Worm (Caenorhabditis elegans) whole organism, L1 larva: ENCODE results near the gene W02B12.11.

Experiments
- C34B4.2 ChIP-seq: sonication (generic microtip); optimal IDR thresholded peaks from 2 replicates; lab custom pipeline; 2017; ENCODE audit warnings: mild to moderate bottlenecking, missing genetic modification characterization, missing compliant biosample characterization
- F16B12.6 ChIP-seq: fragments of 150-350 bp; optimal IDR thresholded peaks from 2 replicates; lab custom pipeline; 2014; ENCODE audit warnings: missing biosample characterization, missing genetic modification characterization
- alr-1 ChIP-seq: fragments of 200-800 bp; sonication (Bioruptor generic); optimal IDR thresholded peaks from 2 replicates; lab custom pipeline; 2018; ENCODE audit warnings: borderline replicate concordance, mild to moderate bottlenecking, missing genetic modification characterization, missing compliant biosample characterization
- ama-1 ChIP-seq: fragments of 150-350 bp; optimal IDR thresholded peaks from 2 replicates; lab custom pipeline; 2014
- ceh-8 ChIP-seq: fragments of 200-800 bp; sonication (Bioruptor generic); optimal IDR thresholded peaks from 2 replicates; lab custom pipeline; 2018; ENCODE audit warnings: mild to moderate bottlenecking, missing genetic modification characterization, moderate library complexity, missing compliant biosample characterization
- ceh-88 ChIP-seq: fragments of 200-800 bp; sonication (Bioruptor generic); IDR thresholded peaks from 2 replicates; pipeline ENCODE4 v1.3.6; 2022; ENCODE audit warnings: missing genetic modification characterization, missing compliant biosample characterization
- ceh-90 ChIP-seq: sonication (generic microtip); optimal IDR thresholded peaks from 2 replicates; lab custom pipeline; 2016; ENCODE audit warnings: missing genetic modification characterization, missing compliant biosample characterization
- ces-1 ChIP-seq: fragments of 150-350 bp; optimal IDR thresholded peaks from 2 replicates; lab custom pipeline; 2014; ENCODE audit warnings: missing biosample characterization, missing genetic modification reagents, missing genetic modification characterization
- dpl-1 ChIP-seq, 3 experiments: fragments of 150-350 bp in 2 of 3; sonication (generic microtip) in 1 of 3; optimal IDR thresholded peaks; 2 replicates each; lab custom pipeline; 2014 to 2017; ENCODE audit warnings: missing biosample characterization in 3 of 3, missing genetic modification characterization in 3 of 3, missing genetic modification reagents in 3 of 3
- efl-1 ChIP-seq, 4 experiments: fragments of 150-350 bp; optimal IDR thresholded peaks in 3 of 4; peaks in 1 of 4; 1 replicate in 1 of 4; 2 replicates in 3 of 4; lab custom pipeline; 2014; ENCODE audit warnings: missing biosample characterization in 2 of 4, missing genetic modification characterization in 2 of 4, missing genetic modification reagents in 2 of 4
- efl-3 ChIP-seq: fragments of 200-800 bp; sonication (Bioruptor generic); optimal IDR thresholded peaks from 2 replicates; lab custom pipeline; 2018; ENCODE audit warnings: mild to moderate bottlenecking, missing genetic modification characterization, missing compliant biosample characterization
- egl-13 ChIP-seq: sonication (generic microtip); optimal IDR thresholded peaks from 2 replicates; lab custom pipeline; 2016; ENCODE audit warnings: missing genotype, missing genetic modification reagents, missing genetic modification characterization, missing compliant biosample characterization
- egl-27 ChIP-seq, 2 experiments: fragments of 150-350 bp in 1 of 2; sonication (generic microtip); optimal IDR thresholded peaks; 3 replicates each; lab custom pipeline; 2017 to 2018; ENCODE audit warnings: missing biosample characterization in 2 of 2, missing genetic modification characterization in 2 of 2, missing genetic modification reagents in 2 of 2
- elt-3 ChIP-seq, 6 experiments: fragments of 150-350 bp in 1 of 6; sonication (generic microtip); optimal IDR thresholded peaks; 2 replicates each; lab custom pipeline; 2017 to 2018; ENCODE audit warnings: missing biosample characterization in 6 of 6, missing genetic modification characterization in 6 of 6, inconsistent platforms in 1 of 6
- ets-5 ChIP-seq: fragments of 200-800 bp; sonication (Bioruptor generic); IDR thresholded peaks from 2 replicates; pipeline ENCODE4 v1.3.6; 2022; ENCODE audit warnings: missing genetic modification characterization, missing compliant biosample characterization
- fkh-10 ChIP-seq: sonication (generic microtip); optimal IDR thresholded peaks from 2 replicates; lab custom pipeline; 2017; ENCODE audit warnings: missing biosample characterization, missing genetic modification reagents, missing genetic modification characterization
- fkh-8 ChIP-seq: sonication (generic microtip); optimal IDR thresholded peaks from 2 replicates; lab custom pipeline; 2016; ENCODE audit warnings: mild to moderate bottlenecking, missing genetic modification characterization, missing compliant biosample characterization
- hlh-4 ChIP-seq: sonication (generic microtip); optimal IDR thresholded peaks from 2 replicates; lab custom pipeline; 2016; ENCODE audit warnings: mild to moderate bottlenecking, missing genetic modification characterization, missing compliant biosample characterization
- isw-1 ChIP-seq: fragments of 200-800 bp; sonication (Bioruptor generic); IDR thresholded peaks from 2 replicates; pipeline ENCODE4 v1.3.6; 2022; ENCODE audit warnings: missing genetic modification characterization, missing compliant biosample characterization
- jun-1 ChIP-seq: fragments of 150-350 bp; optimal IDR thresholded peaks from 2 replicates; lab custom pipeline; 2014; ENCODE audit warnings: missing biosample characterization, missing genetic modification reagents, missing genetic modification characterization
- lin-13 ChIP-seq: fragments of 150-350 bp; optimal IDR thresholded peaks from 2 replicates; lab custom pipeline; 2014; ENCODE audit warnings: missing biosample characterization, missing genetic modification reagents, missing genetic modification characterization
- lin-14 ChIP-seq: fragments of 200-800 bp; sonication (Bioruptor generic); optimal IDR thresholded peaks from 2 replicates; lab custom pipeline; 2018; ENCODE audit warnings: mild to moderate bottlenecking, missing genetic modification characterization, moderate library complexity, missing compliant biosample characterization
- lin-15B ChIP-seq: fragments of 150-350 bp; sonication (generic microtip); optimal IDR thresholded peaks from 3 replicates; lab custom pipeline; 2014; ENCODE audit warnings: missing biosample characterization, missing genetic modification characterization
- lin-35 ChIP-seq, 2 experiments: fragments of 150-350 bp; optimal IDR thresholded peaks; 2 replicates each; lab custom pipeline; 2014; ENCODE audit warnings: missing biosample characterization in 2 of 2, missing genetic modification characterization in 2 of 2, missing genetic modification reagents in 2 of 2
- lin-39 ChIP-seq: fragments of 150-350 bp; optimal IDR thresholded peaks from 2 replicates; lab custom pipeline; 2014; ENCODE audit warnings: missing biosample characterization, missing genetic modification reagents, missing genetic modification characterization
- lsy-2 ChIP-seq, 2 experiments: fragments of 150-350 bp; optimal IDR thresholded peaks; 2 replicates each; lab custom pipeline; 2014; ENCODE audit warnings: missing biosample characterization in 2 of 2, missing genetic modification characterization in 2 of 2
- mdl-1 ChIP-seq, 2 experiments: fragments of 150-350 bp; optimal IDR thresholded peaks; 2 replicates each; lab custom pipeline; 2014 to 2017; ENCODE audit warnings: missing biosample characterization in 2 of 2, missing genetic modification characterization in 2 of 2, inconsistent platforms in 1 of 2
- mef-2 ChIP-seq: fragments of 150-350 bp; optimal IDR thresholded peaks from 2 replicates; lab custom pipeline; 2014; ENCODE audit warnings: missing biosample characterization, missing genetic modification characterization
- nhr-11 ChIP-seq: fragments of 150-350 bp; optimal IDR thresholded peaks from 2 replicates; lab custom pipeline; 2014; ENCODE audit warnings: missing biosample characterization, missing genetic modification characterization
- nhr-12 ChIP-seq: sonication (generic microtip); optimal IDR thresholded peaks from 2 replicates; lab custom pipeline; 2017; ENCODE audit warnings: missing biosample characterization, missing genetic modification characterization
- nhr-19 ChIP-seq: fragments of 200-800 bp; sonication (Bioruptor generic); conservative IDR thresholded peaks from 2 replicates; pipeline ENCODE4 v1.3.6; 2022; ENCODE audit warnings: missing genetic modification characterization, missing compliant biosample characterization
- nhr-20 ChIP-seq: sonication (generic microtip); optimal IDR thresholded peaks from 2 replicates; lab custom pipeline; 2016; ENCODE audit warnings: mild to moderate bottlenecking, missing genetic modification characterization, missing compliant biosample characterization
- nhr-28 ChIP-seq: fragments of 150-350 bp; optimal IDR thresholded peaks from 2 replicates; lab custom pipeline; 2014; ENCODE audit warnings: missing biosample characterization, missing genetic modification characterization
- nhr-84 ChIP-seq: sonication (generic microtip); optimal IDR thresholded peaks from 2 replicates; lab custom pipeline; 2017; ENCODE audit warnings: missing biosample characterization, missing genetic modification characterization
- nhr-85 ChIP-seq: sonication (generic microtip); peaks from one replicate; lab custom pipeline; 2016; ENCODE audit warnings: missing genetic modification characterization, inconsistent platforms, missing compliant biosample characterization
- snu-23 ChIP-seq: sonication (generic microtip); optimal IDR thresholded peaks from 2 replicates; lab custom pipeline; 2016; ENCODE audit warnings: missing genetic modification characterization, missing compliant biosample characterization
- sox-4 ChIP-seq: sonication (generic microtip); optimal IDR thresholded peaks from 2 replicates; lab custom pipeline; 2016; ENCODE audit warnings: missing genetic modification characterization, missing compliant biosample characterization
- sup-37 ChIP-seq: fragments of 200-800 bp; sonication (Bioruptor generic); optimal IDR thresholded peaks from 2 replicates; lab custom pipeline; 2018; ENCODE audit warnings: mild to moderate bottlenecking, missing genetic modification characterization, missing compliant biosample characterization
- swsn-7 ChIP-seq: sonication (generic microtip); optimal IDR thresholded peaks from 2 replicates; lab custom pipeline; 2016; ENCODE audit warnings: missing genetic modification characterization, missing compliant biosample characterization
- unc-30 ChIP-seq: sonication (generic microtip); optimal IDR thresholded peaks from 2 replicates; lab custom pipeline; 2017; ENCODE audit warnings: missing biosample characterization, missing genetic modification characterization
- vab-15 ChIP-seq: sonication (generic microtip); optimal IDR thresholded peaks from 2 replicates; lab custom pipeline; 2017; ENCODE audit warnings: missing genotype, mild to moderate bottlenecking, missing genetic modification characterization, missing compliant biosample characterization
- zip-4 ChIP-seq: fragments of 200-800 bp; sonication (Bioruptor generic); optimal IDR thresholded peaks from 2 replicates; lab custom pipeline; 2018; ENCODE audit warnings: mild to moderate bottlenecking, missing genetic modification characterization, moderate library complexity, missing compliant biosample characterization
- ztf-11 ChIP-seq, 2 experiments: sonication (generic microtip); optimal IDR thresholded peaks; 2 replicates each; lab custom pipeline; 2016 to 2017; ENCODE audit warnings: missing genetic modification characterization in 2 of 2, missing biosample characterization in 1 of 2, missing compliant biosample characterization in 1 of 2

W02B12.11 gene

ce11 chrII:11484600-11484999 lies 10.9 kb downstream of the W02B12.11 start (continued):
- no peak for TF ChIP-seq sup-37 (GFP tag; lab: Kevin White, UChicago)
- no peak for TF ChIP-seq nhr-11 (tag; lab: Kevin White, UChicago)
- peak; percentile 19 for TF ChIP-seq egl-13 (tag; lab: Kevin White, UChicago)
- peak; percentile 40 for TF ChIP-seq fkh-10
- TF ChIP-seq ama-1 = no peak
- TF ChIP-seq nhr-19 (GFP tag; lab: Robert Waterston, UW) = peak; percentile 76
- peak; percentile 69 to 84 for TF ChIP-seq lin-35 (GFP tag; optimal IDR thresholded peaks at IDR 0.05; lab: Kevin White, UChicago)
- TF ChIP-seq sox-4 (tag; lab: Kevin White, UChicago) = no peak
- no peak for TF ChIP-seq alr-1 (tag; lab: Kevin White, UChicago)
- TF ChIP-seq nhr-85 = peak; percentile 79
- peak; percentile 48 for TF ChIP-seq vab-15 (tag; lab: Kevin White, UChicago)
- TF ChIP-seq nhr-28 (tag; lab: Kevin White, UChicago) = no peak
- no peak for TF ChIP-seq isw-1 (GFP tag; lab: Robert Waterston, UW)
- TF ChIP-seq lsy-2 (tag; optimal IDR thresholded peaks at IDR 0.05; lab: Kevin White, UChicago) = peak; percentile 72 to 91
- TF ChIP-seq nhr-84 (tag; lab: Kevin White, UChicago) = no peak
- TF ChIP-seq mdl-1 (tag; optimal IDR thresholded peaks at IDR 0.05; lab: Kevin White, UChicago) = peak in 1 of 2 experiments; percentile 85
- TF ChIP-seq hlh-4 (tag; lab: Kevin White, UChicago) = no peak
- peak in 1 of 2 experiments; percentile 25 for TF ChIP-seq egl-27 (tag; optimal IDR thresholded peaks at IDR 0.05; lab: Kevin White, UChicago)
- no peak for TF ChIP-seq ceh-8
- no peak for TF ChIP-seq unc-30 (tag; lab: Kevin White, UChicago)
- TF ChIP-seq lin-39 = no peak
- TF ChIP-seq snu-23 (GFP tag; lab: Kevin White, UChicago) = peak; percentile 85
- TF ChIP-seq mef-2 = no peak
- no peak for TF ChIP-seq C34B4.2 (tag; lab: Kevin White, UChicago)
- peak in 1 of 2 experiments; percentile 52 for TF ChIP-seq ztf-11 (tag; optimal IDR thresholded peaks at IDR 0.05; lab: Kevin White, UChicago)
- TF ChIP-seq nhr-12 (tag; lab: Kevin White, UChicago) = no peak
- peak; percentile 60 for TF ChIP-seq ceh-88 (GFP tag; lab: Robert Waterston, UW)
- peak; percentile 63 for TF ChIP-seq jun-1 (tag; lab: Kevin White, UChicago)
- TF ChIP-seq ces-1 = no peak
- peak; percentile 70 for TF ChIP-seq swsn-7
- no peak for TF ChIP-seq lin-14
- TF ChIP-seq efl-1 (optimal IDR thresholded peaks at IDR 0.05; lab: Kevin White, UChicago) = peak; percentile 54 to 62
- peak; percentile 50 to 96 for TF ChIP-seq efl-1 (GFP tag; optimal IDR thresholded peaks at IDR 0.05 in 1 of 2; lab: Kevin White, UChicago)
- TF ChIP-seq elt-3 (tag; optimal IDR thresholded peaks at IDR 0.05; lab: Kevin White, UChicago) = peak in 2 of 6 experiments; percentile 34 to 51
- peak; percentile 19 to 61 (median 59) for TF ChIP-seq dpl-1 (GFP tag; optimal IDR thresholded peaks at IDR 0.05; lab: Kevin White, UChicago)
- TF ChIP-seq efl-3 = no peak
- TF ChIP-seq nhr-20 (tag; lab: Kevin White, UChicago) = peak; percentile 68
- TF ChIP-seq fkh-8 (tag; lab: Kevin White, UChicago) = peak; percentile 70
- TF ChIP-seq zip-4 (GFP tag; lab: Kevin White, UChicago) = peak; percentile 15
- TF ChIP-seq ceh-90 (tag; lab: Kevin White, UChicago) = no peak
- TF ChIP-seq lin-15B (tag; lab: Kevin White, UChicago) = peak; percentile 37
- TF ChIP-seq F16B12.6 = peak; percentile 46
- TF ChIP-seq lin-13 (GFP tag; lab: Kevin White, UChicago) = no peak
- no peak for TF ChIP-seq ets-5 (GFP tag; lab: Robert Waterston, UW)
